Worm (Caenorhabditis elegans) whole organism, L3 larva: ENCODE data around the gene osm-10.

Source experiments
- ama-1 ChIP-seq: fragments of 150-350 bp; optimal IDR thresholded peaks from 2 replicates; lab custom pipeline; 2018
- ceh-82 ChIP-seq: fragments of 150-350 bp; optimal IDR thresholded peaks from 2 replicates; lab custom pipeline; 2014; ENCODE audit warnings: missing biosample characterization, missing genetic modification characterization
- egl-5 ChIP-seq: fragments of 150-350 bp; optimal IDR thresholded peaks from 2 replicates; lab custom pipeline; 2017; ENCODE audit warnings: missing biosample characterization, missing genetic modification reagents, missing genetic modification characterization, inconsistent platforms
- elt-1 ChIP-seq: fragments of 150-350 bp; optimal IDR thresholded peaks from 2 replicates; lab custom pipeline; 2014; ENCODE audit warnings: missing biosample characterization, missing genetic modification characterization
- elt-2 ChIP-seq: sonication (generic microtip); optimal IDR thresholded peaks from 2 replicates; lab custom pipeline; 2016; ENCODE audit warnings: missing genetic modification reagents, mild to moderate bottlenecking, missing genetic modification characterization, missing compliant biosample characterization
- fkh-2 ChIP-seq: fragments of 150-350 bp; optimal IDR thresholded peaks from 2 replicates; lab custom pipeline; 2014; ENCODE audit warnings: missing biosample characterization, missing genetic modification reagents, missing genetic modification characterization
- hmg-11 ChIP-seq: sonication (generic microtip); optimal IDR thresholded peaks from 2 replicates; lab custom pipeline; 2016; ENCODE audit warnings: missing genetic modification characterization, missing compliant biosample characterization
- lin-15B ChIP-seq: fragments of 150-350 bp; optimal IDR thresholded peaks from 2 replicates; lab custom pipeline; 2014; ENCODE audit warnings: missing biosample characterization, missing genetic modification characterization
- lin-39 ChIP-seq: fragments of 150-350 bp; optimal IDR thresholded peaks from 2 replicates; lab custom pipeline; 2018; ENCODE audit warnings: missing biosample characterization, missing genetic modification reagents, missing genetic modification characterization
- nfya-1 ChIP-seq: sonication (generic microtip); optimal IDR thresholded peaks from 2 replicates; lab custom pipeline; 2017; ENCODE audit warnings: missing genetic modification characterization, mild to moderate bottlenecking, missing compliant biosample characterization, antibody characterized with exemption, moderate library complexity; ENCODE audit not compliant: insufficient read depth
- nhr-11 ChIP-seq: fragments of 150-350 bp; optimal IDR thresholded peaks from 2 replicates; lab custom pipeline; 2014; ENCODE audit warnings: missing biosample characterization, missing genetic modification characterization
- nhr-237 ChIP-seq: fragments of 150-350 bp; optimal IDR thresholded peaks from 2 replicates; lab custom pipeline; 2014; ENCODE audit warnings: missing biosample characterization, missing genetic modification characterization
- nhr-25 ChIP-seq: sonication (generic microtip); optimal IDR thresholded peaks from 2 replicates; lab custom pipeline; 2017; ENCODE audit warnings: missing biosample characterization, missing genetic modification characterization
- pha-4 ChIP-seq: fragments of 150-350 bp; optimal IDR thresholded peaks from 2 replicates; lab custom pipeline; 2014; ENCODE audit warnings: missing biosample characterization, missing genetic modification reagents, missing genetic modification characterization
- pqm-1 ChIP-seq: fragments of 150-350 bp; optimal IDR thresholded peaks from 2 replicates; lab custom pipeline; 2017; ENCODE audit warnings: missing biosample characterization, missing genetic modification characterization, inconsistent platforms
- sea-2 ChIP-seq: fragments of 150-350 bp; sonication (generic microtip); optimal IDR thresholded peaks from 4 replicates; lab custom pipeline; 2014; ENCODE audit warnings: missing biosample characterization, missing genetic modification reagents, missing genetic modification characterization
- ztf-11 ChIP-seq: fragments of 150-350 bp; optimal IDR thresholded peaks from 2 replicates; lab custom pipeline; 2014; ENCODE audit warnings: missing biosample characterization, missing genetic modification characterization
- ztf-4 ChIP-seq: fragments of 150-350 bp; optimal IDR thresholded peaks from 2 replicates; lab custom pipeline; 2014; ENCODE audit warnings: missing biosample characterization, missing genetic modification characterization

osm-10 gene

DNA sequence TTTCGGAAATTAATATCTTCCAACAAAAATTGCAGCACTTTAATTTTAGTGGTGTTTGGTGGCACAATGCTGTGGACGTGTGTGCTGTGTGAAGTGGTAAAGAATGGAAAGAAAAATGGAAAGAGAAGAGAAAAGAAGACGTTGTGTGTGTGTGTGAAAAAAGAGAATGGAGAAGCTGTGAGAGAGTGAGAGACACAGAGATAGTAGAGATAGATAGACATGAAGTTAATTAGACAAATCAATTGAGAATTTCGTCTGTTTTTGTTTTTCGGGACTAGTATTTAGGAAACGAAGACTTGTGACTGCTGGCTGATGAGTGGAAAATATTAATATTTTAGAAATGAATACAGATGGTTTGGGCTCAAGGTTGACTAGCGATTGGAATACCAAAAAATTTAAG is 48.1 kb downstream of the osm-10 start:
- TF ChIP-seq nfya-1 (tag; lab: Kevin White, UChicago) (peak; percentile 27), ceh-82 (no peak)

DNA sequence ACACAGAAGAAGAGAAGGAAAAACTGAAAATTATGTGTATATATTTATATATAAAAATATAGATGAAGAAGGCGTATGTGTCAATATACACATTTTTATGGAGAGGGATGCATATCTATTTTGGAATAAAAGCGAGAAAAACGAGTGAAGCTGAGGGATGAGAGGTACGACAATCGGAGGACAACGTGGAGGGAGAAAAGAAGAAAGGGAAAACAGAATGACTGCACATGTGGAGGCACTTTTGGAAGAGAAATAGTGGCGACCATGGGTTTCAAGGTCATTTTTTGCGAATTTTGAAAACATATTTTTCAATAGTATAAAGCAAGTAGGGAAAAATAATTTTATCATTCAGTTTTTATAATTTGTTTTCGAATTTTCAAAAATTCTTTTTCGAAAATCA is 49.5 kb downstream of the osm-10 start:
- TF ChIP-seq ama-1 (lab: Kevin White, UChicago) (no peak), pqm-1 (no peak), hmg-11 (tag; lab: Kevin White, UChicago) (peak; percentile 17), nhr-11 (tag; lab: Kevin White, UChicago) (no peak), pha-4 (tag; lab: Kevin White, UChicago) (peak; percentile 26), fkh-2 (tag; lab: Kevin White, UChicago) (no peak), nfya-1 (tag; lab: Kevin White, UChicago) (peak; percentile 54), lin-15B (tag; lab: Kevin White, UChicago) (peak; percentile 15), elt-1 (tag; lab: Kevin White, UChicago) (no peak), ceh-82 (no peak), sea-2 (GFP tag; lab: Kevin White, UChicago) (no peak), nhr-25 (peak; percentile 61), ztf-11 (tag; lab: Kevin White, UChicago) (no peak), lin-39 (tag; lab: Kevin White, UChicago) (peak; percentile 7), egl-5 (tag; lab: Kevin White, UChicago) (no peak), nhr-237 (tag; lab: Kevin White, UChicago) (no peak), elt-2 (tag; lab: Kevin White, UChicago) (no peak)
- TF ChIP-seq, all 47 proteins: peak for 6

DNA sequence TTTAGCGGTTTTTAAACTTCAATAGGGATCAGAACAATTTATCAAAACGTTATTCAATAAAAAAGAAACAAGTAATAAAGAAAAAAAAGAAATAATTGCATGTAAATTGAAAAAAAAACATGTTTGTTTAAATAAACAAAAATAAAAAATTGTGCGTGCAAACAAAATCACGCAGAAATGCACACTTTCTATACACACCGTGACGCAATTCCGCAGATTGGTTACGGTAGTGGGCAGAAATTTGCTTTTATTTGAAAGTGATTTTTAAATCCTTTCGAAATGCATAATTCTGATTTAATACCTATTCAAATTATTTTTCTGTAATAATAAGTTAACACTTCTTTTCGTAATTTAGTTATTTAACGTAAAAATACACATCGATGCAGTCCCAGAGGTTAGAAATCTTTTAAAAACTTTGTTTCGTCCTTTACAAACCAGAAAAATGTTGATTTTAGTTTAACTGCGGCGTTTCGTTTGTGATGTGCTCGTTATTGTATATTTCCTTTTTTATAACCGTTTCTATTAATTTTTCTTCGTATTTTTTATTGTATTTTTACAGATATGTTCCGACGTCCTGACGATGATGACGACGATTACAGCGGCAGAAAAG is 50.1 kb downstream of the osm-10 start, which contains the start of gene cwf-19L2:
TSS of gene cwf-19L2 (plus strand) at position 560 of the 610 bp plus-strand sequence.
- TF ChIP-seq pha-4 (tag; lab: Kevin White, UChicago), result peak; percentile 52
- no peak for TF ChIP-seq ztf-4
